Worm (Caenorhabditis elegans): ENCODE data around the gene cest-19.

cest-19 gene

ce11 chrX:6988212-6988611, 47.6 kb downstream of the cest-19 start:
- TF ChIP-seq mml-1 (tag; optimal IDR thresholded peaks at IDR 0.05) (no peak), R02D3.7 (tag; optimal IDR thresholded peaks at IDR 0.05) (no peak), fkh-10 (GFP tag; optimal IDR thresholded peaks at IDR 0.05) (no peak), unc-62 (GFP tag; optimal IDR thresholded peaks at IDR 0.05) (no peak), skn-1 (tag; optimal IDR thresholded peaks at IDR 0.05) (no peak), ztf-11 (tag; optimal IDR thresholded peaks at IDR 0.05) (no peak)

All from whole organism, L3 larva.